Worm (Caenorhabditis elegans): ENCODE measurements around the gene kmo-1.

DNA sequence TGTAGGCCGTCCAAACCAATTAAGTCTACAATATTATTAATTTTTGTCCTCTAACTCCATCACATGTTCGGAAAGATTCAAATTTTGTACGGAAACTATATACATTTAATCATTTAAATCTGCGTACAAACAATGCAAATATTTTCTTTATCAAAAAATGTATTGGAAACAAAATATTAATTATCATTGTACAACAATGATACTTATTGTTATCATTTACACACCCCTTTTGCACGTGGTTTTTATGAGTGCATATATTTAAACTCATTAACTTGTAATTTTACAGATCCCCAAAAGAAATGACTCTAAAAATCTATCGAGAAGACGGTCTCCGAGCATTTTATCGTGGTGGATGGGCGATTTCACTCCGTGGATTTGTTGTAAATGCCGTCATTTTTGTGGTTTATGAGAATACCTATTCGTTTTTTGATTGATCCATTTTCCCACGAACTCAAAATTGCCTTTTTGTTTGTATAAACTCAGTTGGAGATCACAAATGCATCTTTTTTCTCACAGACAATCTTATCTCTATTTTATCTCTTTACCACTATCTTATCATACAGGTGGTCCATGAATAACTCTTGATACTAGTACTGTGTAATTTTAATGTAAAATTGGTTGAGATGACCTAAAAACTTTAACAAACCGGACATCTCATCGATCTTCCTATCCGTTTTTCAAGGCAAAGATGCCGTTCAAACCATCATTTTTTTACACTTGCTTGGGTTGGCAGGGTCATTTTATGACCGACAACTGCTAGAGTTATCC, 15.7 kb upstream of the kmo-1 start:
- TF ChIP-seq lsy-2 (tag; optimal IDR thresholded peaks at IDR 0.05) (no peak), unc-39 (tag; optimal IDR thresholded peaks at IDR 0.05) (no peak)
